Worm (Caenorhabditis elegans): ENCODE data around the gene best-5.

Gene best-5

ce11 chrIII:9698635-9699396 is 8.8 kb upstream of the best-5 start (continued):
- TF ChIP-seq eor-1 (tag; optimal IDR thresholded peaks at IDR 0.05): no peak
- peak; percentile 7 for TF ChIP-seq elt-2 (tag; optimal IDR thresholded peaks at IDR 0.05)
- no peak for TF ChIP-seq nhr-28 (tag; optimal IDR thresholded peaks at IDR 0.05)
- TF ChIP-seq nhr-237 (tag; optimal IDR thresholded peaks at IDR 0.05): no peak
- TF ChIP-seq ceh-82 (tag; optimal IDR thresholded peaks at IDR 0.05): no peak
- no peak for TF ChIP-seq ZK546.5 (tag; optimal IDR thresholded peaks at IDR 0.05)
- TF ChIP-seq ceh-28 (tag; optimal IDR thresholded peaks at IDR 0.05): no peak
- no peak for TF ChIP-seq ztf-4 (tag; optimal IDR thresholded peaks at IDR 0.05)
- TF ChIP-seq zag-1 (tag; optimal IDR thresholded peaks at IDR 0.05): no peak
- TF ChIP-seq lin-15B (tag; optimal IDR thresholded peaks at IDR 0.05): no peak
- no peak for TF ChIP-seq elt-1 (tag; optimal IDR thresholded peaks at IDR 0.05)

DNA sequence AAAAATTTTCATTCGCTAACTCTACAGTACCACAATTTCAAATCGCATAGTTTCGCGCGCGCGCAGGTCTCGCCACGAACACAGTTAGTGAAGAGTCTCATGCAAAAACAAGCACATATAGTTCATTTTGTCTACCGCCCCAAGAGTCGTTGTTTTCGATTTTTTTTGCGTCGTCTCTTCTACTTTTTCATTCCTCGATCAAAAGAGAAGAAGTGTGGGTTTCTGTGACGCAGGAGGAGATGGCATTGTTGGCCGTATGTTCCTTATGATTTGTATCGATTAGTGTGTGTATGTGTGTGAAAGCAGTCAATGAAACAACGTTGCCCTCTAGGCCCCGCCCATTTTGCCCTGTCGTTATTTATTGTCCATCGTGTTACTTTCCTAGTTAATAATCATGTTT is 7.8 kb upstream of the best-5 start:
- TF ChIP-seq fos-1 (tag; optimal IDR thresholded peaks at IDR 0.05) (no peak), nhr-67 (tag; optimal IDR thresholded peaks at IDR 0.05) (no peak), nhr-76 (tag; optimal IDR thresholded peaks at IDR 0.05) (no peak), nhr-28 (tag; optimal IDR thresholded peaks at IDR 0.05) (no peak), ama-1 (optimal IDR thresholded peaks at IDR 0.05) (peak; percentile 41), skn-1 (tag; optimal IDR thresholded peaks at IDR 0.05) (no peak), nfya-1 (tag; optimal IDR thresholded peaks at IDR 0.05; ENCODE audit: insufficient read depth) (peak; percentile 23), nhr-25 (tag; optimal IDR thresholded peaks at IDR 0.05) (peak; percentile 29), elt-2 (tag; optimal IDR thresholded peaks at IDR 0.05) (no peak), ceh-16 (tag; optimal IDR thresholded peaks at IDR 0.05) (no peak)

- TF ChIP-seq egl-27 (tag; optimal IDR thresholded peaks at IDR 0.05) (no peak), elt-2 (tag; optimal IDR thresholded peaks at IDR 0.05) (peak; percentile 23), skn-1 (tag; optimal IDR thresholded peaks at IDR 0.05) (peak; percentile 42), pqm-1 (tag; optimal IDR thresholded peaks at IDR 0.05) (peak; percentile 45), zag-1 (tag; optimal IDR thresholded peaks at IDR 0.05) (no peak), ztf-11 (tag; optimal IDR thresholded peaks at IDR 0.05) (no peak), elt-3 (tag; optimal IDR thresholded peaks at IDR 0.05) (no peak), mml-1 (tag; optimal IDR thresholded peaks at IDR 0.05) (no peak), nhr-23 (tag; optimal IDR thresholded peaks at IDR 0.05) (peak; percentile 37), lin-39 (tag; optimal IDR thresholded peaks at IDR 0.05) (peak; percentile 93), nhr-76 (tag; optimal IDR thresholded peaks at IDR 0.05) (no peak), snpc-4 (tag; optimal IDR thresholded peaks at IDR 0.05) (peak; percentile 59), nhr-12 (tag; optimal IDR thresholded peaks at IDR 0.05) (no peak), jun-1 (tag; optimal IDR thresholded peaks at IDR 0.05) (peak; percentile 1), ceh-28 (tag; optimal IDR thresholded peaks at IDR 0.05) (no peak), nhr-28 (tag; optimal IDR thresholded peaks at IDR 0.05) (no peak), tbx-2 (tag; optimal IDR thresholded peaks at IDR 0.05) (peak; percentile 18), pha-4 (tag; optimal IDR thresholded peaks at IDR 0.05) (peak; percentile 56), nhr-77 (tag; optimal IDR thresholded peaks at IDR 0.05) (no peak), ztf-4 (tag; optimal IDR thresholded peaks at IDR 0.05) (no peak), lsy-12 (tag; optimal IDR thresholded peaks at IDR 0.05) (no peak), lin-15B (tag; optimal IDR thresholded peaks at IDR 0.05) (peak; percentile 74), ceh-16 (tag; optimal IDR thresholded peaks at IDR 0.05) (no peak), nhr-11 (tag; optimal IDR thresholded peaks at IDR 0.05) (no peak), fkh-2 (tag; optimal IDR thresholded peaks at IDR 0.05) (no peak), daf-12 (tag; optimal IDR thresholded peaks at IDR 0.05) (no peak), unc-62 (GFP tag; optimal IDR thresholded peaks at IDR 0.05) (no peak), egl-5 (tag; optimal IDR thresholded peaks at IDR 0.05) (no peak), mdl-1 (tag; optimal IDR thresholded peaks at IDR 0.05) (no peak), nfya-1 (tag; optimal IDR thresholded peaks at IDR 0.05; ENCODE audit: insufficient read depth) (peak; percentile 89), ZK546.5 (tag; optimal IDR thresholded peaks at IDR 0.05) (no peak), sea-2 (GFP tag; optimal IDR thresholded peaks at IDR 0.05) (no peak), aly-2 (tag; optimal IDR thresholded peaks at IDR 0.05) (no peak), fos-1 (tag; optimal IDR thresholded peaks at IDR 0.05) (no peak), elt-1 (tag; optimal IDR thresholded peaks at IDR 0.05) (peak; percentile 21), R02D3.7 (tag; optimal IDR thresholded peaks at IDR 0.05) (no peak), nhr-67 (tag; optimal IDR thresholded peaks at IDR 0.05) (no peak), unc-39 (tag; optimal IDR thresholded peaks at IDR 0.05) (no peak), hmg-11 (tag; optimal IDR thresholded peaks at IDR 0.05) (peak; percentile 75), nhr-25 (tag; optimal IDR thresholded peaks at IDR 0.05) (peak; percentile 14), nhr-237 (tag; optimal IDR thresholded peaks at IDR 0.05) (no peak), ceh-9 (tag; optimal IDR thresholded peaks at IDR 0.05) (no peak), fkh-10 (GFP tag; optimal IDR thresholded peaks at IDR 0.05) (no peak), nhr-43 (tag; optimal IDR thresholded peaks at IDR 0.05; ENCODE audit: poor library complexity, severe bottlenecking) (peak; percentile 10), ama-1 (optimal IDR thresholded peaks at IDR 0.05) (peak; percentile 12)
These were observed 7.3 kb upstream of the best-5 start for ce11 chrIII:9697323-9697722.
